Worm (Caenorhabditis elegans) whole organism, L4 larva: ENCODE results near the gene emg-1.
A peak's percentile ranks its signal among the peaks of the same experiment; 100 is the strongest.

Source experiments
- R02D3.7 ChIP-seq: fragments of 150-350 bp; sonication (generic microtip); optimal IDR thresholded peaks from 3 replicates; lab custom pipeline; 2014; ENCODE audit warnings: missing biosample characterization, missing genetic modification characterization
- aha-1 ChIP-seq: fragments of 150-350 bp; peaks from one replicate; lab custom pipeline; 2014; ENCODE audit warnings: missing biosample characterization, missing genetic modification characterization
- ceh-44 ChIP-seq: fragments of 200-800 bp; sonication (Bioruptor generic); IDR thresholded peaks from 2 replicates; pipeline ENCODE4 v1.3.6; 2022; ENCODE audit warnings: missing genetic modification reagents, missing genetic modification characterization, missing compliant biosample characterization
- hlh-30 ChIP-seq: sonication (generic microtip); optimal IDR thresholded peaks from 2 replicates; lab custom pipeline; 2017; ENCODE audit warnings: antibody characterized with exemption, mild to moderate bottlenecking, missing genetic modification characterization, missing compliant biosample characterization; ENCODE audit not compliant: insufficient read depth
- nhr-28 ChIP-seq: fragments of 150-350 bp; optimal IDR thresholded peaks from 2 replicates; lab custom pipeline; 2014; ENCODE audit warnings: missing biosample characterization, missing genetic modification characterization

emg-1 gene

DNA sequence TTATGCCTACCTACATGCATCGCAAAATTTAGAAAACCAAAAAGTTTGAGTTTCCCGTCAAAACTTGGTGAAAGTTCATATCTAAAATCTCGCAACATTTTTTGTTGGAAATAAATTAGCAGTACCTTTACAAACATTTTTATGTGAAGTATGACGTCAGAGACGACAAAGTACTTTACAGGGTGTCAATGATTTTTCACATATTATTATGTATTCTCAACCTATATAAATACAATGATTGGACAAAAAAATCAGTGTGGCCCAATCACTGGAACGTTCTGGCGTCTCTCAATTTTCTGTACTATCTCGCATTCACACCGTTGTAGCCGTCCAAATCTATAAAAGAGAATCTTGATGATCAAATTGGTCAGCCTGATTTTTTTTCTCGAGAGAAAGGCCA is 45.0 kb downstream of the emg-1 start, which contains the start of the genes Y39A1A.18 and fmo-3:
TSS of gene Y39A1A.18 (minus strand) at position 192 of the 400 bp plus-strand sequence.
TSS of gene fmo-3 (plus strand) at position 388 of the 400 bp plus-strand sequence.
- TF ChIP-seq ceh-44 (GFP tag; lab: Robert Waterston, UW) (no peak), nhr-28 (tag; lab: Kevin White, UChicago) (peak; percentile 38)

DNA sequence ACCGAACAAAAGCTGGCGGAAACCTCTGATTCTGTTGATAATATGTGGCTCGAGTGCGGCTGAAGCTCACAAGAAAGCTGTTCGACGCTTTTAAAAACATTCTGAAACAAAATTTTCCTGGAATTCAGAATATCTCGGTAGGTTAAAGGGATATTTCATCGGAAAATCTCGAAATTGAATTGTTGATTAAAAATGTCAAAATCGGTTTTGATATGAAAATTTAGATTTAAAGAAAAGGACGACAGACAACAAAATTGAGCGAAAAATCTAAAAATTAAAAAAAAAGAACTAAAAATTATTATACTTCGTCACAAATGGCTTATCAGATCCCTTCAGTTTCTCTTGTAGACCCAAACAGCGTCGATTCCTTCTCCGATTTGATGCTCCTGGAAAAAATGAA is 51.1 kb downstream of the emg-1 start, which contains the start of gene Y39A1A.20:
TSS of gene Y39A1A.20 (minus strand) at position 101 of the 400 bp plus-strand sequence.
- TF ChIP-seq hlh-30 (tag; lab: Kevin White, UChicago) (no peak), aha-1 (tag; lab: Kevin White, UChicago) (peak; percentile 83), R02D3.7 (tag; lab: Kevin White, UChicago) (no peak)
